Fruit fly (Drosophila melanogaster) whole organism, adult: ENCODE measurements around the gene Taf10b.

Experiments used
- CG11617 ChIP-seq: fragments of 200-800 bp; sonication (Bioruptor generic); optimal IDR thresholded peaks from 2 replicates; lab custom pipeline; 2017; ENCODE audit warnings: mild to moderate bottlenecking, missing biosample characterization, missing genetic modification reagents, missing genetic modification characterization
- CG12768 ChIP-seq: fragments of 200-800 bp; sonication (Bioruptor generic); optimal IDR thresholded peaks from 2 replicates; lab custom pipeline; 2017; ENCODE audit warnings: missing biosample characterization, missing genetic modification characterization, mild to moderate bottlenecking, moderate library complexity, missing genetic modification reagents
- CG14711 ChIP-seq: fragments of 200-800 bp; sonication (Bioruptor generic); optimal IDR thresholded peaks from 2 replicates; lab custom pipeline; 2018; ENCODE audit warnings: missing biosample characterization, mild to moderate bottlenecking, missing genetic modification characterization, moderate library complexity
- CG1620 ChIP-seq: fragments of 200-800 bp; sonication (Bioruptor generic); optimal IDR thresholded peaks from 2 replicates; lab custom pipeline; 2016; ENCODE audit warnings: missing biosample characterization, missing genetic modification characterization
- CG33017 ChIP-seq: fragments of 200-800 bp; sonication (Bioruptor generic); optimal IDR thresholded peaks from 2 replicates; lab custom pipeline; 2018; ENCODE audit warnings: missing biosample characterization, mild to moderate bottlenecking, missing genetic modification characterization, moderate library complexity
- CG5204 ChIP-seq: fragments of 200-800 bp; sonication (Bioruptor generic); optimal IDR thresholded peaks from 2 replicates; lab custom pipeline; 2016; ENCODE audit warnings: missing biosample characterization, missing genetic modification characterization
- CG7045 ChIP-seq: fragments of 200-800 bp; sonication (Bioruptor generic); optimal IDR thresholded peaks from 2 replicates; lab custom pipeline; 2017; ENCODE audit warnings: missing biosample characterization, mild to moderate bottlenecking, missing genetic modification characterization
- CG7101 ChIP-seq: fragments of 200-800 bp; sonication (Bioruptor generic); optimal IDR thresholded peaks from 2 replicates; lab custom pipeline; 2018; ENCODE audit warnings: missing biosample characterization, mild to moderate bottlenecking, missing genetic modification characterization, moderate library complexity
- Clk ChIP-seq: fragments of 200-800 bp; sonication (Bioruptor generic); optimal IDR thresholded peaks from 2 replicates; lab custom pipeline; 2017; ENCODE audit warnings: missing biosample characterization, missing genetic modification characterization
- Crg-1 ChIP-seq: fragments of 200-800 bp; sonication (Bioruptor generic); optimal IDR thresholded peaks from 2 replicates; lab custom pipeline; 2016; ENCODE audit warnings: missing biosample characterization, missing genetic modification characterization
- Hr96 ChIP-seq: fragments of 200-800 bp; sonication (Bioruptor generic); optimal IDR thresholded peaks from 2 replicates; lab custom pipeline; 2016; ENCODE audit warnings: missing biosample characterization, missing genetic modification characterization
- Mnt ChIP-seq: fragments of 200-800 bp; sonication (Bioruptor generic); optimal IDR thresholded peaks from 2 replicates; lab custom pipeline; 2016; ENCODE audit warnings: missing biosample characterization, mild to moderate bottlenecking, missing genetic modification characterization
- bab1 ChIP-seq: fragments of 200-800 bp; sonication (Bioruptor generic); optimal IDR thresholded peaks from 3 replicates; lab custom pipeline; 2019; ENCODE audit warnings: missing biosample characterization, mild to moderate bottlenecking, missing genetic modification characterization, moderate library complexity
- cic ChIP-seq: fragments of 200-800 bp; sonication (Bioruptor generic); optimal IDR thresholded peaks from 2 replicates; lab custom pipeline; 2017; ENCODE audit warnings: missing biosample characterization, mild to moderate bottlenecking, missing genetic modification characterization, moderate library complexity
- cnc ChIP-seq, 2 experiments: fragments of >200 bp; optimal IDR thresholded peaks; 2 replicates each; lab custom pipeline; 2017
- kay ChIP-seq: fragments of 200-800 bp; sonication (Bioruptor generic); peaks from one replicate; lab custom pipeline; 2016; ENCODE audit warnings: missing biosample characterization, missing genetic modification characterization, borderline replicate concordance
- ovo ChIP-seq: fragments of 200-800 bp; sonication (Bioruptor generic); optimal IDR thresholded peaks from 2 replicates; lab custom pipeline; 2016; ENCODE audit warnings: missing biosample characterization, missing genetic modification characterization
- pad ChIP-seq: fragments of 200-800 bp; sonication (Bioruptor generic); optimal IDR thresholded peaks from 3 replicates; lab custom pipeline; 2017; ENCODE audit warnings: missing biosample characterization, missing genetic modification characterization, mild to moderate bottlenecking, moderate library complexity, missing genetic modification reagents
- tj ChIP-seq: fragments of 200-800 bp; sonication (Bioruptor generic); optimal IDR thresholded peaks from 3 replicates; lab custom pipeline; 2017; ENCODE audit warnings: missing biosample characterization, mild to moderate bottlenecking, missing genetic modification characterization, moderate library complexity
- toe ChIP-seq: fragments of 200-800 bp; sonication (Bioruptor generic); optimal IDR thresholded peaks from 2 replicates; lab custom pipeline; 2016; ENCODE audit warnings: missing biosample characterization, missing genetic modification characterization

Taf10b gene

DNA sequence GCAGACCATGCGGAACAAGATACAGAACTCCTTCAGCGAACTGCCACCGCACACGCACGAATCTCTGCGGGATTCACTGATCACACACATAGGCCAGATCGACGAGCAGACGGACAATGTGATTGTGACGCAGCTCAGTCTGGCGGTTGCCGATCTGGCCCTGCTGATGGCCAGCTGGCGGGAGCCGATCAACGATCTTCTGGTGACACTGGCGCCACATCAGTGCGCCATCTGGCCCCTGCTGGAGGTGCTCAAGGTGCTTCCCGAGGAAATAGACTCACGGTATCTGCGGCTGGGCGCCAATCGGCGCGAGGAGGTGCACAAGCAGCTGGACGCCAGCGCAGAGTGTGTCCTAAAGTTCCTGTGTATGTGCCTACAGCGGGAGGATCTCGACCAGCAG lies 7.4 kb downstream of the Taf10b start:
- TF ChIP-seq cic (GFP tag; lab: Kevin White, UChicago) (no peak), pad (GFP tag; lab: Kevin White, UChicago) (no peak), kay (GFP tag; lab: Kevin White, UChicago) (no peak), Hr96 (no peak)

DNA sequence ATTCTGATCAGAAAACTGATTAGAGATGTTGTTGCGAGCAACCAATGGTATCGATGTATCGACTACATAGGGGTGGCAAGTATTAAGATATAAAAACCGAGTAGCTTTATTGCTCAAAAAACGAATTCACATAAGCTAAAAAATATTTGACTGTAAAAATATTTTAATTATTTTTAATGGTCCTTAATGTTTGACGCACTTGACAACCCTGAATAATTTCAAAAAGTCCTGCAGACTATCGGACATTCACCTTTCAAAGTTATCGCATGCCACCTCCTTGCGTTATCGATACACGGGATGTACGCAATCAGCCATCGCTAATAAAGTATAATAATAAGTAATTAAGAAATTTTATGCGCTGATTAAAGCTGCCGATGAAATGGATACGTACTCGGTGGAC lies 8.0 kb downstream of the Taf10b start, which contains the start of the genes HemK2, Snapin and Tnpo-SR:
Gene HemK2 (minus strand): TSS at position 24 of the 400 bp plus-strand sequence.
Gene Snapin (minus strand): TSS at position 24 of the 400 bp plus-strand sequence.
Gene Tnpo-SR (plus strand): TSS at position 271 of the 400 bp plus-strand sequence.
- TF ChIP-seq toe (GFP tag; lab: Kevin White, UChicago) (peak; percentile 97), CG1620 (GFP tag; lab: Kevin White, UChicago) (peak; percentile 95), Mnt (peak; percentile 93), Clk (GFP tag; lab: Kevin White, UChicago) (peak; percentile 90), kay (GFP tag; lab: Kevin White, UChicago) (no peak), CG7045 (GFP tag; lab: Kevin White, UChicago) (peak; percentile 94), CG11617 (peak; percentile 93), CG5204 (no peak), Hr96 (no peak), CG12768 (GFP tag; lab: Kevin White, UChicago) (peak; percentile 94), tj (GFP tag; lab: Kevin White, UChicago) (peak; percentile 79), pad (GFP tag; lab: Kevin White, UChicago) (peak; percentile 84), ovo (GFP tag; lab: Kevin White, UChicago) (peak; percentile 90), Crg-1 (peak; percentile 91), cnc (optimal IDR thresholded peaks at IDR 0.05; lab: Kevin White, UChicago) (no peak), bab1 (peak; percentile 97), CG7101 (tag; lab: Kevin White, UChicago) (peak; percentile 96), CG14711 (tag; lab: Kevin White, UChicago) (peak; percentile 96), CG33017 (tag; lab: Kevin White, UChicago) (peak; percentile 92), cic (GFP tag; lab: Kevin White, UChicago) (peak; percentile 72)

DNA sequence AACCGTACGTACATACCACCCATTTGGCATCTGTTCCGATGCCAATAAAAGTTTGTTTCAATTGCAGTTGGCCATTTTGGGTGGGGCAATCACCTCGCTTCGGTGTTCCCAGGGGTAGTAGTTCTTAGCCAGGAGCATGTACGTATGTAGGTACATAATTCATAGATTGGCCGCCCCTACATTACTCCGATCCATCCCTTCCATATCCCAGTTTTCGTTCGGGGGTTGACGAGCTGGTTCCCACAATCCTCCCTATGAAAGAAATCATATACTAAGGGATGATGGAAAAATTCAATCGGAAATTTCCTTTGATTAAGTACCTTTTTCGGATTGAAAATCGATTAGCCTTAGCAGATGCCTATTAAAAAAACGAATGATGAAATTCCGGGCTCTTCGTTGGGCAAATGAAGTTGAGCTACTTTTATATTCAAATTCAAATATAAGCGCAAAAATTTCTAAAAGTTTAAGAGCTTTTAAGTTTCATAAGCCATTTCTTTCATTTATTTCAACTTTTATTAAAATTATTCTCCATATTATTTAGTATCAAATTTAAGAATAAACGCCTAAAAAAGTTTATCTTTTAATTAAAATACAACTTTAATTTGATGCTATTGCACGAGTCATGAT lies 9.6 kb downstream of the Taf10b start:
- TF ChIP-seq toe (GFP tag; lab: Kevin White, UChicago) (no peak), kay (GFP tag; lab: Kevin White, UChicago) (no peak), pad (GFP tag; lab: Kevin White, UChicago) (no peak), Mnt (no peak), CG12768 (GFP tag; lab: Kevin White, UChicago) (no peak), CG7101 (tag; lab: Kevin White, UChicago) (no peak), CG1620 (GFP tag; lab: Kevin White, UChicago) (no peak), tj (GFP tag; lab: Kevin White, UChicago) (no peak), cic (GFP tag; lab: Kevin White, UChicago) (no peak), CG11617 (no peak)

DNA sequence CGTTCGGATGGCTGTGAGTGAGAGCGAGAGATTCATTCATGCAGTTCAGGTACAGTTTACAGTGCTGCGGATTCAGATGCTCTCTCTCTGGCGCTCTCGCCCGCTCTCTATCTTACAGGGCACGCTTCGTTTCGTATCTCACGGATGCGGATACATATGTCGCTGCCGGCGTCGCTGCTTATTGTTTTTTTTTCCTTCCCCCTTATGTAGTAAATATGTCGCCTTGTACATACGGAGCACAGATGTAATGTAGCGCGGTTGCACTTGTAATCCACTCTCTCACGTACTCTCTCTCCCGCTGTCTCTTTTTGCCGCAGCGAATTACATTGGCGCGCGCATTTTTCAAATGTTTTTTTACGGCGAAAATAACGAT lies 12.3 kb downstream of the Taf10b start:
- TF ChIP-seq cic (GFP tag; lab: Kevin White, UChicago) (peak; percentile 93), CG7045 (GFP tag; lab: Kevin White, UChicago) (no peak), CG12768 (GFP tag; lab: Kevin White, UChicago) (no peak), ovo (GFP tag; lab: Kevin White, UChicago) (no peak), tj (GFP tag; lab: Kevin White, UChicago) (no peak), Mnt (peak; percentile 76), Crg-1 (no peak), CG33017 (tag; lab: Kevin White, UChicago) (no peak)

DNA sequence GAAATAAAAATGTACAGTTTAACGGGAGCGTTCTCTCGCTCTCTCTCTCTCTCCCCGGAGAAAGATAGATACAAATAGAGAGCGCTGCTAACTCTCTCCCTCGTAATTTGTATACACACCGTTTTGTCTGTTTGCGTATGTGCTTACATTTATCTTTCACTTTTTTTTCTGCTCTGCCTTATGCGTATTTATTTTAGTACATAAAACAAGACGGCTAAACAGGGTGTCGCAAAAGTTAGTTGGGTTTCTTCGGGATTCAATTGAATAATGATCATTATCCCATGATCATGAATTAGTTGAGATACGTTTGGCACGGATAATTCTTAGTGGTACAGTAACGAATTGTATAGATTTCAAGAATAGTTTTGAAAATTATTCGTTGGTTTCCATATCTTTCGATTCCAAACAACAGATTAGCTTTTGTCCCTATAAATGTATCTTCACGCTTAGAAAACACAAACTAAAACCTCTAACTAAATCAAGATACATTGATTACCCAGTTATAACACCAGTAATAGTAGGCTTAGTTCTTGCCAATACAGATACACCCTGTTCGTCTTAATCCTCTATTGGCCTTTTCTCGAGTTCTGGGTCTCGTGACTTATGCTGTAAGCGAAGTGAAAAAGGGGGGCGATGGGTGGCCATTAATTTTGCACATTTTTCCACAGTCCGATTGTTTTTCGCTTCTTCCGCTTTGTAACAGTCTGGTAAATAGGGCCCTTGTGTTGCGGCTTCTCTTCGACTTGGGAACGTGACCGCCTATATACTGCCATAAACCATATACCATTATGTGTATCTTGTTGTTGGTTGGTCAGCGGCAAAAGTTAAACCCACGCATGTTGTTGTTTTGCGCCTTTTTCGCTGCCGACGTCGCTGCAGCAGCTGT lies 13.0 kb downstream of the Taf10b start:
- peak; percentile 92 for TF ChIP-seq CG7045 (GFP tag; lab: Kevin White, UChicago)
- TF ChIP-seq CG33017 (tag; lab: Kevin White, UChicago) = peak; percentile 90
- TF ChIP-seq Mnt = peak; percentile 56
- peak; percentile 42 for TF ChIP-seq bab1
- TF ChIP-seq CG5204 = no peak
- peak; percentile 89 for TF ChIP-seq CG12768 (GFP tag; lab: Kevin White, UChicago)
- peak; percentile 70 for TF ChIP-seq toe (GFP tag; lab: Kevin White, UChicago)
- TF ChIP-seq cnc (optimal IDR thresholded peaks at IDR 0.05; lab: Kevin White, UChicago) = no peak
- peak; percentile 79 for TF ChIP-seq Hr96
- no peak for TF ChIP-seq cic (GFP tag; lab: Kevin White, UChicago)
- peak; percentile 41 for TF ChIP-seq Crg-1
- peak; percentile 88 for TF ChIP-seq CG11617
- peak; percentile 82 for TF ChIP-seq CG7101 (tag; lab: Kevin White, UChicago)
- peak; percentile 77 for TF ChIP-seq CG14711 (tag; lab: Kevin White, UChicago)
- peak; percentile 34 for TF ChIP-seq ovo (GFP tag; lab: Kevin White, UChicago)
- peak; percentile 66 for TF ChIP-seq pad (GFP tag; lab: Kevin White, UChicago)
- peak; percentile 93 for TF ChIP-seq kay (GFP tag; lab: Kevin White, UChicago)
- TF ChIP-seq tj (GFP tag; lab: Kevin White, UChicago) = peak; percentile 3
- no peak for TF ChIP-seq CG1620 (GFP tag; lab: Kevin White, UChicago)
- peak; percentile 77 for TF ChIP-seq Clk (GFP tag; lab: Kevin White, UChicago)
